Worm (Caenorhabditis elegans): ENCODE data around the gene epg-3.

Gene epg-3

DNA sequence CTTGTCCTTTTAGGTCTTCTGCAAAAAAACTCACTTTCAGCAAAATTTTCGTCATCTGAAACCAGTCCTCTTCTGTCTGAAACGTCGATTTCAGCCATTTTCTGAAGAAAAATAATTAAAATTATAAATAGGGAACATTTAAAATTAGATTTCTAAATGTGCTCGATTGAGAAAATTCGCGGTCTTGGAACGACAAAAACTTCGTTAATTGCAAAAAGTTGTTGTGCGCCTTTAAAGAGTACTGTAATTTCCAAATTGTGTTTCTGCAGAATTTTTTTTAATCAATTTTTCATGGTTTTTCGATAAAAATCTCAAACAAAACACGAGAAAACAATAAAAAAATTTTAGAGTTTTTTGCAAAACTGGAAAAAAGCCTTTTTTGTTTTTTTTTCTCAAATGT, 32.4 kb downstream of the epg-3 start, which contains the start of gene ttm-1:
ttm-1 (minus strand) TSS at position 101 of the 400 bp plus-strand sequence.
- TF ChIP-seq nhr-76 (tag; optimal IDR thresholded peaks at IDR 0.05): no peak
- TF ChIP-seq ztf-11 (tag; optimal IDR thresholded peaks at IDR 0.05): no peak
- no peak for TF ChIP-seq nhr-11 (tag; optimal IDR thresholded peaks at IDR 0.05)
- no peak for TF ChIP-seq elt-1 (tag; optimal IDR thresholded peaks at IDR 0.05)
- no peak for TF ChIP-seq pqm-1 (tag; optimal IDR thresholded peaks at IDR 0.05)
- TF ChIP-seq egl-27 (tag; optimal IDR thresholded peaks at IDR 0.05): no peak
- TF ChIP-seq snpc-4 (tag; optimal IDR thresholded peaks at IDR 0.05): no peak
- no peak for TF ChIP-seq nfya-1 (tag; optimal IDR thresholded peaks at IDR 0.05; ENCODE audit: insufficient read depth)
- no peak for TF ChIP-seq eor-1 (tag; optimal IDR thresholded peaks at IDR 0.05)
- no peak for TF ChIP-seq skn-1 (tag; optimal IDR thresholded peaks at IDR 0.05)
- no peak for TF ChIP-seq unc-39 (tag; optimal IDR thresholded peaks at IDR 0.05)
- no peak for TF ChIP-seq daf-12 (tag; optimal IDR thresholded peaks at IDR 0.05)
- TF ChIP-seq nhr-67 (tag; optimal IDR thresholded peaks at IDR 0.05): no peak
- no peak for TF ChIP-seq sea-2 (GFP tag; optimal IDR thresholded peaks at IDR 0.05)
- no peak for TF ChIP-seq elt-2 (tag; optimal IDR thresholded peaks at IDR 0.05)
- TF ChIP-seq ZK546.5 (tag; optimal IDR thresholded peaks at IDR 0.05): no peak
- TF ChIP-seq hmg-11 (tag; optimal IDR thresholded peaks at IDR 0.05): no peak
- no peak for TF ChIP-seq nhr-237 (tag; optimal IDR thresholded peaks at IDR 0.05)
- TF ChIP-seq fos-1 (tag; optimal IDR thresholded peaks at IDR 0.05): no peak
- no peak for TF ChIP-seq aly-2 (tag; optimal IDR thresholded peaks at IDR 0.05)

DNA sequence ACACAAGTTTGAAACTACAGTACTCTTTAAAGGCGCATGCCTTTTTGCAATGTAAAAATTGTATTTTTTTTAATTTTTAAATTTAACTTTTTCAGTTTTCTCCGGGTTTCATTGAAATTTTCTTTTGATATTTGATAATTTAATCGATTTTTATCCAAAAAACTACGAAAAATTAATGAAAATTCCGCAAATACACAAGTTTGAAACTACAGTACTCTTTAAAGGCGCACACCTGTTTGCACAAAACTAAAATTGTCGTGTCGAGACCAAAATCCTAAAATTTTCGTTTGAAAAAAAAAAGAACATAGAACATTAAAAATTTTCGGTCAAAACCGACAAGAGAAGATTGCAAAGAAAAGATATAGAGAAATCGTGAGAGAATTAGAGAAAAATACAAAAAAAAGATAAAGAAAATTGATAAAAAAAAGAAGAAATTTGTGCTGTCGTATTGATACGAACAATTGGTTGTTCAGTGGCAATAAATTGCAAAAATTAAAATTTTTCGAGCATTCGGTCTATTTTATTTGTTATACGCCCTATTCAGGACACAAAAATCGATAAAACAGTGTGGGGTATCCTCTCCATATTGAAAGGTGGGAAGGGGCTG, 33.0 kb downstream of the epg-3 start:
- no peak for TF ChIP-seq unc-62 (GFP tag; optimal IDR thresholded peaks at IDR 0.05)
- TF ChIP-seq nhr-12 (tag; optimal IDR thresholded peaks at IDR 0.05): no peak
- peak; percentile 43 for TF ChIP-seq pqm-1 (tag; optimal IDR thresholded peaks at IDR 0.05)
- TF ChIP-seq nhr-237 (tag; optimal IDR thresholded peaks at IDR 0.05): no peak
- TF ChIP-seq pha-4 (tag; optimal IDR thresholded peaks at IDR 0.05): peak; percentile 28
- no peak for TF ChIP-seq R02D3.7 (tag; optimal IDR thresholded peaks at IDR 0.05)
- TF ChIP-seq daf-12 (tag; optimal IDR thresholded peaks at IDR 0.05): no peak
- no peak for TF ChIP-seq fos-1 (tag; optimal IDR thresholded peaks at IDR 0.05)
- TF ChIP-seq hmg-11 (tag; optimal IDR thresholded peaks at IDR 0.05): no peak
- TF ChIP-seq sea-2 (GFP tag; optimal IDR thresholded peaks at IDR 0.05): no peak
- TF ChIP-seq aly-2 (tag; optimal IDR thresholded peaks at IDR 0.05): no peak
- no peak for TF ChIP-seq nhr-76 (tag; optimal IDR thresholded peaks at IDR 0.05)
- TF ChIP-seq zag-1 (tag; optimal IDR thresholded peaks at IDR 0.05): no peak
- no peak for TF ChIP-seq snpc-4 (tag; optimal IDR thresholded peaks at IDR 0.05)
- no peak for TF ChIP-seq jun-1 (tag; optimal IDR thresholded peaks at IDR 0.05)
- peak; percentile 82 for TF ChIP-seq elt-2 (tag; optimal IDR thresholded peaks at IDR 0.05)
- TF ChIP-seq nhr-28 (tag; optimal IDR thresholded peaks at IDR 0.05): no peak
- no peak for TF ChIP-seq nhr-11 (tag; optimal IDR thresholded peaks at IDR 0.05)

DNA sequence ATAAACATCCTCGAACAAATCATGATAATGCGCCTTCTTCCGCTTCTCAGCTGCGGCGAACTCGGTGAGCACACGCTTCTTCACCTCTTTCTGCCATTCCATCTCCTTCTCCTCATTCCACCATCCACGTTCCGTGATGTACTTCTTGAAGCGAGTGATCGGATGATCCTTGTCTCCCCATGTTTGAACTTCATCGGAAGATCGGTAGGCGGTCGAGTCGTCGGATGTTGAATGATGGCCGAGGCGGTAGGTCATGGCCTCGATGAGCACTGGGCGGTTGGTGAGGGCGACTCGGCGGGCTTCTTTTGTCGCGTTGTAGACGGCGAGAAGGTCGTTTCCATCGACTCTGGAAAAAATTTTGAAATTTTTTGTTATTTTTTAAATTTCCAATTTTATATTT, 33.8 kb downstream of the epg-3 start:
- TF ChIP-seq nhr-77 (tag; optimal IDR thresholded peaks at IDR 0.05) (no peak), elt-2 (tag; optimal IDR thresholded peaks at IDR 0.05) (no peak), ztf-11 (tag; optimal IDR thresholded peaks at IDR 0.05) (no peak), unc-39 (tag; optimal IDR thresholded peaks at IDR 0.05) (no peak), nfya-1 (tag; optimal IDR thresholded peaks at IDR 0.05; ENCODE audit: insufficient read depth) (no peak), fkh-10 (GFP tag; optimal IDR thresholded peaks at IDR 0.05) (no peak), nhr-28 (tag; optimal IDR thresholded peaks at IDR 0.05) (no peak), egl-5 (tag; optimal IDR thresholded peaks at IDR 0.05) (no peak), hmg-11 (tag; optimal IDR thresholded peaks at IDR 0.05) (no peak), nhr-12 (tag; optimal IDR thresholded peaks at IDR 0.05) (no peak), nhr-237 (tag; optimal IDR thresholded peaks at IDR 0.05) (no peak), nhr-11 (tag; optimal IDR thresholded peaks at IDR 0.05) (no peak), nhr-23 (tag; optimal IDR thresholded peaks at IDR 0.05) (no peak), nhr-67 (tag; optimal IDR thresholded peaks at IDR 0.05) (no peak)

DNA sequence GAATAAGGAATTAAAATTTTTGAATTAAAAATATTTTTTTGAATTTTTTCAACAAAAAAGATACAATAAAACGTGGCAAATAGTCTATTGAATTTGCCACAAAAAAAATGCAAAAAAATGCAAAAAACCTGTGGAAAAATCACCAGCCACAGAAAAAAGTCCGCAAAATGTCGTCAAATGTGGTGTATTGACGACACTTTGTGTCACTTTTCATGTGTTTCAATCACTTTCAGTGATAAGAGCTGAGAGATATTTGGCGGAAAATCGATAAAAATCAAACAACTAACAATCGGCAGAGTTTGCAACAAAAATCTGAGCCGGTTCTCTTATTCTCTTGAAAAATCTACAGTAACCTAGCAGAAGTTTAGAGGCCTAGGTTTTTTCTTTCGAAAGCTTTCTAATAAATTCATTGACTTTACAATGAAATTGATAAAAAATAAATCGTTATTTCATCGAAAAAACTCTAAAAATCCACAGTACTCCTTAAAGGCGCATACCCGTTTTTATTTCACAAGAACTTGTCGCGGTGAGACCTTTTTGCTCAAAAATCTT, 37.4 kb downstream of the epg-3 start:
- TF ChIP-seq fkh-2 (tag; optimal IDR thresholded peaks at IDR 0.05): no peak
- TF ChIP-seq nhr-67 (tag; optimal IDR thresholded peaks at IDR 0.05): no peak
- TF ChIP-seq ceh-28 (tag; optimal IDR thresholded peaks at IDR 0.05): peak; percentile 63
- peak; percentile 39 for TF ChIP-seq elt-2 (tag; optimal IDR thresholded peaks at IDR 0.05)
- no peak for TF ChIP-seq eor-1 (tag; optimal IDR thresholded peaks at IDR 0.05)
- TF ChIP-seq ztf-4 (tag; optimal IDR thresholded peaks at IDR 0.05): no peak
- no peak for TF ChIP-seq ztf-11 (tag; optimal IDR thresholded peaks at IDR 0.05)
- no peak for TF ChIP-seq nhr-28 (tag; optimal IDR thresholded peaks at IDR 0.05)
- no peak for TF ChIP-seq unc-62 (GFP tag; optimal IDR thresholded peaks at IDR 0.05)
- TF ChIP-seq mdl-1 (tag; optimal IDR thresholded peaks at IDR 0.05): no peak
- no peak for TF ChIP-seq nhr-76 (tag; optimal IDR thresholded peaks at IDR 0.05)
- TF ChIP-seq ceh-16 (tag; optimal IDR thresholded peaks at IDR 0.05): no peak
- TF ChIP-seq elt-1 (tag; optimal IDR thresholded peaks at IDR 0.05): no peak
- no peak for TF ChIP-seq unc-39 (tag; optimal IDR thresholded peaks at IDR 0.05)
- no peak for TF ChIP-seq ZK546.5 (tag; optimal IDR thresholded peaks at IDR 0.05)
- TF ChIP-seq zag-1 (tag; optimal IDR thresholded peaks at IDR 0.05): no peak
- TF ChIP-seq lin-15B (tag; optimal IDR thresholded peaks at IDR 0.05): peak; percentile 39
- no peak for TF ChIP-seq ceh-9 (tag; optimal IDR thresholded peaks at IDR 0.05)
- peak; percentile 53 for TF ChIP-seq hmg-11 (tag; optimal IDR thresholded peaks at IDR 0.05)
- TF ChIP-seq egl-27 (tag; optimal IDR thresholded peaks at IDR 0.05): no peak
- no peak for TF ChIP-seq nhr-23 (tag; optimal IDR thresholded peaks at IDR 0.05)
- TF ChIP-seq fkh-10 (GFP tag; optimal IDR thresholded peaks at IDR 0.05): no peak
- no peak for TF ChIP-seq ceh-82 (tag; optimal IDR thresholded peaks at IDR 0.05)
- TF ChIP-seq nhr-77 (tag; optimal IDR thresholded peaks at IDR 0.05): no peak
- no peak for TF ChIP-seq nhr-11 (tag; optimal IDR thresholded peaks at IDR 0.05)
- no peak for TF ChIP-seq nhr-43 (tag; optimal IDR thresholded peaks at IDR 0.05; ENCODE audit: poor library complexity, severe bottlenecking)
- TF ChIP-seq sea-2 (GFP tag; optimal IDR thresholded peaks at IDR 0.05): no peak
- no peak for TF ChIP-seq elt-3 (tag; optimal IDR thresholded peaks at IDR 0.05)
- no peak for TF ChIP-seq snpc-4 (tag; optimal IDR thresholded peaks at IDR 0.05)
- TF ChIP-seq ama-1 (optimal IDR thresholded peaks at IDR 0.05): no peak
